Fruit fly (Drosophila melanogaster) whole organism, prepupa: Measurements from ENCODE around the gene btl.

ENCODE experiments used
- Blimp-1 ChIP-seq: fragments of 200-800 bp; sonication (Bioruptor generic); optimal IDR thresholded peaks from 3 replicates; lab custom pipeline; 2017; ENCODE audit warnings: missing biosample characterization, missing genetic modification characterization, mild to moderate bottlenecking, moderate library complexity, missing genetic modification reagents
- CG10631 ChIP-seq: fragments of 200-800 bp; sonication (Bioruptor generic); optimal IDR thresholded peaks from 2 replicates; lab custom pipeline; 2016; ENCODE audit warnings: missing biosample characterization, missing genetic modification characterization
- CG11762 ChIP-seq: fragments of 200-800 bp; sonication (Bioruptor generic); optimal IDR thresholded peaks from 3 replicates; lab custom pipeline; 2016; ENCODE audit warnings: missing biosample characterization, missing genetic modification characterization; ENCODE audit not compliant: insufficient read depth
- CG11902 ChIP-seq: fragments of 200-800 bp; sonication (Bioruptor generic); optimal IDR thresholded peaks from 3 replicates; lab custom pipeline; 2016; ENCODE audit warnings: missing biosample characterization, missing genetic modification characterization
- CG15336 ChIP-seq: fragments of 200-800 bp; sonication (Bioruptor generic); IDR thresholded peaks from 2 replicates; pipeline ENCODE4 v1.3.6; 2022; ENCODE audit warnings: missing biosample characterization, missing genetic modification characterization
- CG1621 ChIP-seq: fragments of 200-800 bp; sonication (Bioruptor generic); optimal IDR thresholded peaks from 3 replicates; lab custom pipeline; 2018; ENCODE audit warnings: missing biosample characterization, mild to moderate bottlenecking, missing genetic modification characterization
- CG16779 ChIP-seq: fragments of 200-800 bp; sonication (Bioruptor generic); optimal IDR thresholded peaks from 3 replicates; lab custom pipeline; 2017; ENCODE audit warnings: missing biosample characterization, mild to moderate bottlenecking, missing genetic modification characterization
- CG3032 ChIP-seq: fragments of 200-800 bp; optimal IDR thresholded peaks from 2 replicates; lab custom pipeline; 2019; ENCODE audit warnings: missing biosample characterization, mild to moderate bottlenecking, missing genetic modification characterization, moderate library complexity
- CG31627 ChIP-seq: fragments of 200-800 bp; sonication (Bioruptor generic); optimal IDR thresholded peaks from 3 replicates; lab custom pipeline; 2016; ENCODE audit warnings: missing biosample characterization, missing genetic modification characterization
- CG32006 ChIP-seq: fragments of 200-800 bp; sonication (Bioruptor generic); optimal IDR thresholded peaks from 3 replicates; lab custom pipeline; 2017; ENCODE audit warnings: missing biosample characterization, mild to moderate bottlenecking, missing genetic modification characterization
- CG34406 ChIP-seq: fragments of 200-800 bp; sonication (Bioruptor generic); optimal IDR thresholded peaks from 3 replicates; lab custom pipeline; 2016; ENCODE audit warnings: missing biosample characterization, missing genetic modification characterization
- CG3919 ChIP-seq: fragments of 200-800 bp; sonication (Bioruptor generic); optimal IDR thresholded peaks from 3 replicates; lab custom pipeline; 2016; ENCODE audit warnings: missing biosample characterization, missing genetic modification characterization
- CG4318 ChIP-seq: fragments of 200-800 bp; sonication (Bioruptor generic); optimal IDR thresholded peaks from 3 replicates; lab custom pipeline; 2017; ENCODE audit warnings: missing biosample characterization, mild to moderate bottlenecking, missing genetic modification characterization
- CG6163 ChIP-seq: fragments of 200-800 bp; sonication (Bioruptor generic); IDR thresholded peaks from 3 replicates; pipeline ENCODE4 v1.3.6; 2022; ENCODE audit warnings: missing biosample characterization, missing genetic modification characterization
- CG6276 ChIP-seq: fragments of 200-800 bp; sonication (Bioruptor generic); optimal IDR thresholded peaks from 2 replicates; lab custom pipeline; 2017; ENCODE audit warnings: missing biosample characterization, mild to moderate bottlenecking, missing genetic modification characterization
- CG6808 ChIP-seq: fragments of 200-800 bp; sonication (Bioruptor generic); optimal IDR thresholded peaks from 3 replicates; lab custom pipeline; 2017; ENCODE audit warnings: missing biosample characterization, missing genetic modification characterization, mild to moderate bottlenecking, moderate library complexity, missing genetic modification reagents
- CG6854 ChIP-seq: fragments of 200-800 bp; sonication (Bioruptor generic); optimal IDR thresholded peaks from 2 replicates; lab custom pipeline; 2017; ENCODE audit warnings: missing biosample characterization, mild to moderate bottlenecking, missing genetic modification characterization
- CG7368 ChIP-seq: fragments of 200-800 bp; sonication (Bioruptor generic); optimal IDR thresholded peaks from 3 replicates; lab custom pipeline; 2016; ENCODE audit warnings: missing biosample characterization, missing genetic modification characterization
- CG8119 ChIP-seq: fragments of 200-800 bp; sonication (Bioruptor generic); IDR thresholded peaks from 3 replicates; pipeline ENCODE4 v1.3.6; 2022; ENCODE audit warnings: missing biosample characterization, missing genetic modification characterization
- CG8632 ChIP-seq: fragments of 200-800 bp; sonication (Bioruptor generic); optimal IDR thresholded peaks from 3 replicates; lab custom pipeline; 2016; ENCODE audit warnings: missing biosample characterization, missing genetic modification characterization
- CG9139 ChIP-seq: fragments of 200-800 bp; sonication (Bioruptor generic); optimal IDR thresholded peaks from 3 replicates; lab custom pipeline; 2017; ENCODE audit warnings: missing biosample characterization, mild to moderate bottlenecking, missing genetic modification characterization
- Eip75B ChIP-seq: fragments of 200-800 bp; sonication (Bioruptor generic); optimal IDR thresholded peaks from 3 replicates; lab custom pipeline; 2016; ENCODE audit warnings: missing biosample characterization, missing genetic modification characterization
- Eip78C ChIP-seq: fragments of 200-800 bp; sonication (Bioruptor generic); peaks from one replicate; lab custom pipeline; 2016; ENCODE audit warnings: missing biosample characterization, missing genetic modification characterization
- Eip93F ChIP-seq: fragments of 200-800 bp; sonication (Bioruptor generic); optimal IDR thresholded peaks from 2 replicates; lab custom pipeline; 2016; ENCODE audit warnings: missing biosample characterization, mild to moderate bottlenecking, missing genetic modification characterization
- Ets21C ChIP-seq: fragments of 200-800 bp; sonication (Bioruptor generic); optimal IDR thresholded peaks from 3 replicates; lab custom pipeline; 2016; ENCODE audit warnings: missing biosample characterization, missing genetic modification characterization
- Ets96B ChIP-seq: fragments of 200-800 bp; optimal IDR thresholded peaks from 2 replicates; lab custom pipeline; 2019; ENCODE audit warnings: missing biosample characterization, mild to moderate bottlenecking, missing genetic modification characterization, moderate library complexity
- Gug ChIP-seq: fragments of 200-800 bp; sonication (Bioruptor generic); IDR thresholded peaks from 2 replicates; pipeline ENCODE4 v1.3.6; 2022; ENCODE audit warnings: missing biosample characterization, missing genetic modification characterization
- Hr4 ChIP-seq: fragments of 200-800 bp; sonication (Bioruptor generic); optimal IDR thresholded peaks from 3 replicates; lab custom pipeline; 2016; ENCODE audit warnings: missing biosample characterization, missing genetic modification characterization
- Lpt ChIP-seq: fragments of 200-800 bp; sonication (Bioruptor generic); optimal IDR thresholded peaks from 3 replicates; lab custom pipeline; 2016; ENCODE audit warnings: missing biosample characterization, missing genetic modification characterization
- Smox ChIP-seq: fragments of 200-800 bp; sonication (Bioruptor generic); optimal IDR thresholded peaks from 3 replicates; lab custom pipeline; 2016; ENCODE audit warnings: missing biosample characterization, missing genetic modification characterization
- Sox102F ChIP-seq: fragments of 200-800 bp; sonication (Bioruptor generic); optimal IDR thresholded peaks from 2 replicates; lab custom pipeline; 2016; ENCODE audit warnings: missing biosample characterization, mild to moderate bottlenecking, missing genetic modification characterization
- Sox14 ChIP-seq: fragments of 200-800 bp; sonication (Bioruptor generic); optimal IDR thresholded peaks from 3 replicates; lab custom pipeline; 2016; ENCODE audit warnings: missing biosample characterization, missing genetic modification characterization
- Sox15 ChIP-seq: fragments of 200-800 bp; sonication (Bioruptor generic); optimal IDR thresholded peaks from 3 replicates; lab custom pipeline; 2016; ENCODE audit warnings: missing biosample characterization, missing genetic modification characterization
- achi ChIP-seq: fragments of 200-800 bp; sonication (Bioruptor generic); optimal IDR thresholded peaks from 3 replicates; lab custom pipeline; 2016; ENCODE audit warnings: missing biosample characterization, missing genetic modification characterization
- acj6 ChIP-seq: fragments of 200-800 bp; sonication (Bioruptor generic); optimal IDR thresholded peaks from 3 replicates; lab custom pipeline; 2016; ENCODE audit warnings: missing biosample characterization, missing genetic modification characterization
- dac ChIP-seq: fragments of 200-800 bp; sonication (Bioruptor generic); optimal IDR thresholded peaks from 2 replicates; lab custom pipeline; 2017; ENCODE audit warnings: missing biosample characterization, mild to moderate bottlenecking, missing genetic modification characterization
- eg ChIP-seq: fragments of 200-800 bp; sonication (Bioruptor generic); IDR thresholded peaks from 3 replicates; pipeline ENCODE4 v1.3.6; 2022; ENCODE audit warnings: missing biosample characterization, missing genetic modification characterization
- esn ChIP-seq: fragments of 200-800 bp; sonication (Bioruptor generic); optimal IDR thresholded peaks from 2 replicates; lab custom pipeline; 2016; ENCODE audit warnings: missing biosample characterization, mild to moderate bottlenecking, missing genetic modification characterization, moderate library complexity
- fd59A ChIP-seq: fragments of 200-800 bp; sonication (Bioruptor generic); optimal IDR thresholded peaks from 2 replicates; lab custom pipeline; 2017; ENCODE audit warnings: missing biosample characterization, mild to moderate bottlenecking, missing genetic modification characterization, missing genetic modification reagents
- fd85E ChIP-seq: fragments of 200-800 bp; sonication (Bioruptor generic); optimal IDR thresholded peaks from 3 replicates; lab custom pipeline; 2016; ENCODE audit warnings: missing biosample characterization, missing genetic modification characterization
- fkh ChIP-seq: fragments of 200-800 bp; sonication (Bioruptor generic); optimal IDR thresholded peaks from 3 replicates; lab custom pipeline; 2017; ENCODE audit warnings: missing biosample characterization, mild to moderate bottlenecking, missing genetic modification characterization, moderate library complexity
- pdm3 ChIP-seq: fragments of 200-800 bp; sonication (Bioruptor generic); optimal IDR thresholded peaks from 3 replicates; lab custom pipeline; 2016; ENCODE audit warnings: missing biosample characterization, missing genetic modification characterization
- salr ChIP-seq, 2 experiments: fragments of 200-800 bp; sonication (Bioruptor generic); optimal IDR thresholded peaks; 3 replicates each; lab custom pipeline; 2016 to 2018; ENCODE audit warnings: missing biosample characterization in 2 of 2, missing genetic modification characterization in 2 of 2, mild to moderate bottlenecking in 1 of 2
- spab ChIP-seq: fragments of 200-800 bp; sonication (Bioruptor generic); optimal IDR thresholded peaks from 2 replicates; lab custom pipeline; 2017; ENCODE audit warnings: missing biosample characterization, mild to moderate bottlenecking, missing genetic modification characterization, missing genetic modification reagents
- ss ChIP-seq, 2 experiments: fragments of 200-800 bp; sonication (Bioruptor generic); optimal IDR thresholded peaks; 2 replicates in 1 of 2; 3 replicates in 1 of 2; lab custom pipeline; 2017 to 2018; ENCODE audit warnings: mild to moderate bottlenecking in 2 of 2, missing biosample characterization in 2 of 2, missing genetic modification characterization in 2 of 2, moderate library complexity in 1 of 2

The btl gene

dm6 chr3L:14049620-14050253 lies 25.8 kb upstream of the btl start, which contains the start of gene Neurl4:
Gene Neurl4, minus strand, starts transcription at chr3L:14049892.
- TF ChIP-seq Sox15 (GFP tag; lab: Kevin White, UChicago) (peak; percentile 66), CG9139 (GFP tag; lab: Kevin White, UChicago) (no peak), eg (GFP tag; lab: Robert Waterston, UW) (peak; percentile 76), CG16779 (tag; lab: Kevin White, UChicago) (no peak), CG3032 (tag; lab: Kevin White, UChicago) (peak; percentile 74), CG8119 (GFP tag; lab: Robert Waterston, UW) (peak; percentile 75), CG1621 (tag; lab: Kevin White, UChicago) (peak; percentile 50), salr (GFP tag; optimal IDR thresholded peaks at IDR 0.05; lab: Kevin White, UChicago) (peak in 1 of 2 experiments; percentile 59), pdm3 (GFP tag; lab: Kevin White, UChicago) (no peak), CG7368 (GFP tag; lab: Kevin White, UChicago) (peak; percentile 56), Ets21C (GFP tag; lab: Kevin White, UChicago) (peak; percentile 68), CG8632 (peak; percentile 77), CG34406 (peak; percentile 78), fd59A (GFP tag; lab: Kevin White, UChicago) (peak; percentile 48), CG6163 (GFP tag; lab: Robert Waterston, UW) (peak; percentile 87), CG15336 (peak; percentile 80), Ets96B (tag; lab: Kevin White, UChicago) (peak; percentile 78), CG11762 (GFP tag; lab: Kevin White, UChicago) (peak; percentile 50), Gug (GFP tag; lab: Robert Waterston, UW) (peak; percentile 83), CG10631 (no peak), CG6276 (GFP tag; lab: Kevin White, UChicago) (no peak), CG11902 (peak; percentile 30), Blimp-1 (no peak), CG31627 (GFP tag; lab: Kevin White, UChicago) (peak; percentile 87), Eip75B (GFP tag; lab: Kevin White, UChicago) (no peak), CG6854 (GFP tag; lab: Kevin White, UChicago) (no peak), Hr4 (GFP tag; lab: Kevin White, UChicago) (no peak), Eip93F (GFP tag; lab: Kevin White, UChicago) (no peak), Eip78C (GFP tag; lab: Kevin White, UChicago) (peak; percentile 93)

- TF ChIP-seq CG1621 (tag; lab: Kevin White, UChicago) (peak; percentile 27), CG6163 (GFP tag; lab: Robert Waterston, UW) (peak; percentile 82), CG15336 (peak; percentile 28; the same call in 1 of the 2 replicates), spab (no peak), Sox102F (GFP tag; lab: Kevin White, UChicago) (no peak), Smox (peak; percentile 57), Lpt (GFP tag; lab: Kevin White, UChicago) (peak; percentile 15), Eip93F (GFP tag; lab: Kevin White, UChicago) (no peak), Sox14 (peak; percentile 75), CG4318 (GFP tag; lab: Kevin White, UChicago) (peak; percentile 40), CG32006 (GFP tag; lab: Kevin White, UChicago) (peak; percentile 58), CG6854 (GFP tag; lab: Kevin White, UChicago) (no peak), CG34406 (peak; percentile 17), CG6808 (GFP tag; lab: Kevin White, UChicago) (no peak), achi (peak; percentile 56), Ets21C (GFP tag; lab: Kevin White, UChicago) (peak; percentile 65), salr (GFP tag; optimal IDR thresholded peaks at IDR 0.05; lab: Kevin White, UChicago) (no peak), CG6276 (GFP tag; lab: Kevin White, UChicago) (no peak), pdm3 (GFP tag; lab: Kevin White, UChicago) (peak; percentile 70), Hr4 (GFP tag; lab: Kevin White, UChicago) (peak; percentile 73), CG9139 (GFP tag; lab: Kevin White, UChicago) (no peak), CG8119 (GFP tag; lab: Robert Waterston, UW) (peak; percentile 54; the same call in 2 of the 3 replicates), ss (GFP tag; optimal IDR thresholded peaks at IDR 0.05; lab: Kevin White, UChicago) (peak in 1 of 2 experiments; percentile 34), fd85E (no peak), acj6 (peak; percentile 34), CG3919 (GFP tag; lab: Kevin White, UChicago) (peak; percentile 83), fkh (GFP tag; lab: Kevin White, UChicago) (peak; percentile 82), CG16779 (tag; lab: Kevin White, UChicago) (no peak), esn (GFP tag; lab: Kevin White, UChicago) (peak; percentile 71), CG31627 (GFP tag; lab: Kevin White, UChicago) (peak; percentile 84), dac (GFP tag; lab: Kevin White, UChicago) (no peak), Eip78C (GFP tag; lab: Kevin White, UChicago) (peak; percentile 80)
Measured at dm6 chr3L:14050944-14051548, 24.5 kb upstream of the btl start, which contains the start of gene CG6833. Gene CG6833, plus strand, starts transcription at chr3L:14051206.
